Fruit fly (Drosophila melanogaster) whole organism, pupa: Measurements from ENCODE around the gene yin.

ENCODE experiments used
- CG10348 ChIP-seq: fragments of 200-800 bp; sonication (Bioruptor generic); IDR thresholded peaks from 2 replicates; pipeline ENCODE4 v1.3.6; 2022; ENCODE audit warnings: missing biosample characterization, missing genetic modification characterization
- CG12605 ChIP-seq: fragments of 200-800 bp; sonication (Bioruptor generic); IDR thresholded peaks from 2 replicates; pipeline ENCODE4 v1.3.6; 2022; ENCODE audit warnings: missing biosample characterization, missing genetic modification characterization
- CG13204 ChIP-seq: fragments of 200-800 bp; sonication (Bioruptor generic); optimal IDR thresholded peaks from 2 replicates; lab custom pipeline; 2018; ENCODE audit warnings: missing biosample characterization, mild to moderate bottlenecking, missing genetic modification characterization, moderate library complexity
- CG14655 ChIP-seq: fragments of 200-800 bp; sonication (Bioruptor generic); optimal IDR thresholded peaks from 3 replicates; lab custom pipeline; 2017; ENCODE audit warnings: mild to moderate bottlenecking, missing biosample characterization, missing genetic modification reagents, missing genetic modification characterization
- CG15710 ChIP-seq: fragments of 200-800 bp; sonication (Bioruptor generic); optimal IDR thresholded peaks from 2 replicates; lab custom pipeline; 2018; ENCODE audit warnings: missing biosample characterization, mild to moderate bottlenecking, missing genetic modification characterization, moderate library complexity
- CG17806 ChIP-seq: fragments of 200-800 bp; sonication (Bioruptor generic); optimal IDR thresholded peaks from 2 replicates; lab custom pipeline; 2018; ENCODE audit warnings: missing biosample characterization, mild to moderate bottlenecking, missing genetic modification characterization, moderate library complexity
- CG32121 ChIP-seq: fragments of 200-800 bp; sonication (Bioruptor generic); IDR thresholded peaks from 2 replicates; pipeline ENCODE4 v1.3.6; 2022; ENCODE audit warnings: missing biosample characterization, missing genetic modification characterization
- CG34367 ChIP-seq: fragments of 200-800 bp; sonication (Bioruptor generic); optimal IDR thresholded peaks from 2 replicates; lab custom pipeline; 2018; ENCODE audit warnings: missing biosample characterization, mild to moderate bottlenecking, missing genetic modification characterization
- CG4496 ChIP-seq: fragments of 200-800 bp; sonication (Bioruptor generic); IDR thresholded peaks from 3 replicates; pipeline ENCODE4 v1.3.6; 2022; ENCODE audit warnings: missing biosample characterization, missing genetic modification characterization
- CG8159 ChIP-seq: fragments of 200-800 bp; sonication (Bioruptor generic); optimal IDR thresholded peaks from 3 replicates; lab custom pipeline; 2018; ENCODE audit warnings: missing biosample characterization, mild to moderate bottlenecking, missing genetic modification characterization, moderate library complexity
- CG8301 ChIP-seq: fragments of 200-800 bp; sonication (Bioruptor generic); optimal IDR thresholded peaks from 2 replicates; lab custom pipeline; 2018; ENCODE audit warnings: missing biosample characterization, mild to moderate bottlenecking, missing genetic modification characterization
- CG9948 ChIP-seq: fragments of 200-800 bp; sonication (Bioruptor generic); optimal IDR thresholded peaks from 2 replicates; lab custom pipeline; 2018; ENCODE audit warnings: missing biosample characterization, mild to moderate bottlenecking, missing genetic modification characterization, moderate library complexity
- D1 ChIP-seq: fragments of 200-800 bp; sonication (Bioruptor generic); optimal IDR thresholded peaks from 2 replicates; lab custom pipeline; 2018; ENCODE audit warnings: missing biosample characterization, mild to moderate bottlenecking, missing genetic modification characterization, moderate library complexity
- EcR ChIP-seq: fragments of 200-800 bp; sonication (Bioruptor generic); optimal IDR thresholded peaks from 3 replicates; lab custom pipeline; 2019; ENCODE audit warnings: missing biosample characterization, missing genetic modification characterization, mild to moderate bottlenecking, moderate library complexity, missing genetic modification reagents
- Ets98B ChIP-seq: fragments of 200-800 bp; sonication (Bioruptor generic); IDR thresholded peaks from 2 replicates; pipeline ENCODE4 v1.3.6; 2022; ENCODE audit warnings: missing biosample characterization, missing genetic modification characterization
- Pif1A ChIP-seq: fragments of 200-800 bp; sonication (Bioruptor generic); optimal IDR thresholded peaks from 3 replicates; lab custom pipeline; 2016; ENCODE audit warnings: missing biosample characterization, missing genetic modification characterization
- Pif1B ChIP-seq: fragments of 200-800 bp; sonication (Bioruptor generic); optimal IDR thresholded peaks from 3 replicates; lab custom pipeline; 2016; ENCODE audit warnings: missing biosample characterization, missing genetic modification characterization
- Snoo ChIP-seq: fragments of 200-800 bp; sonication (Bioruptor generic); optimal IDR thresholded peaks from 3 replicates; lab custom pipeline; 2017; ENCODE audit warnings: missing biosample characterization, mild to moderate bottlenecking, missing genetic modification characterization, inconsistent platforms
- fd96Ca ChIP-seq: fragments of 200-800 bp; sonication (Bioruptor generic); IDR thresholded peaks from 3 replicates; pipeline ENCODE4 v1.3.6; 2022; ENCODE audit warnings: missing biosample characterization, missing genetic modification characterization
- gl ChIP-seq: fragments of 200-800 bp; sonication (Bioruptor generic); optimal IDR thresholded peaks from 2 replicates; lab custom pipeline; 2018; ENCODE audit warnings: missing biosample characterization, mild to moderate bottlenecking, missing genetic modification characterization
- rn ChIP-seq: fragments of 200-800 bp; sonication (Bioruptor generic); IDR thresholded peaks from 2 replicates; pipeline ENCODE4 v1.3.6; 2022; ENCODE audit warnings: missing biosample characterization, missing genetic modification characterization

yin gene

DNA sequence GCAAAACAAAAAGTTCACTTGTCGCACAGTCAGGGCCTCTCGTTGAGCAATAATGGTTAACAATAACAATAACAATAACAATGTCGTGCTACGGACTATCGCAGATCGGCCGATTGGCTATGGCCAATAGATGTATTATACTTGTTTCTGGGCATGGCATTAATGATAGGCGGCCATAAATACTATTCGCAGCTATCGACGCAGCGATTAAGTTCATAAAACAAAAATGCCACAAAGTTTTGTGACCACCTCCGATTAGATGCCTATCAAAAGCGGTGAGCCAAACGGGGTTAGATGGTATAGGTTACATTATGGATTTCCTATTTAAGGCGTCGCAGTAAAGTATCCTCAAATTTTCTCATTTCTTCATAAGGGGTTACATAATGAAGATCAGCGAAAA is 1.2 kb downstream of the yin start:
- TF ChIP-seq CG17806 (tag; lab: Kevin White, UChicago) (no peak), Snoo (tag; lab: Kevin White, UChicago) (no peak)

- TF ChIP-seq CG4496 (GFP tag; lab: Robert Waterston, UW) (no peak), CG17806 (tag; lab: Kevin White, UChicago) (no peak), gl (no peak), D1 (tag; lab: Kevin White, UChicago) (no peak), CG8159 (tag; lab: Kevin White, UChicago) (no peak), Pif1A (GFP tag; lab: Kevin White, UChicago) (no peak), CG13204 (GFP tag; lab: Kevin White, UChicago) (no peak), Ets98B (GFP tag; lab: Robert Waterston, UW) (no peak), CG14655 (no peak), fd96Ca (GFP tag; lab: Robert Waterston, UW) (no peak), CG9948 (tag; lab: Kevin White, UChicago) (no peak), CG34367 (no peak), Snoo (tag; lab: Kevin White, UChicago) (no peak), CG15710 (tag; lab: Kevin White, UChicago) (no peak), rn (GFP tag; lab: Robert Waterston, UW) (no peak), Pif1B (GFP tag; lab: Kevin White, UChicago) (no peak), CG8301 (tag; lab: Kevin White, UChicago) (no peak), CG32121 (no peak), EcR (GFP tag; lab: Kevin White, UChicago) (no peak)
Measured at dm6 chrX:3869092-3869491, 2.6 kb downstream of the yin start.

- peak; percentile 94 for TF ChIP-seq CG17806 (tag; lab: Kevin White, UChicago)
- peak; percentile 97 for TF ChIP-seq CG32121
- TF ChIP-seq CG13204 (GFP tag; lab: Kevin White, UChicago) = peak; percentile 90
- TF ChIP-seq CG8301 (tag; lab: Kevin White, UChicago) = peak; percentile 90
- peak; percentile 97 for TF ChIP-seq Ets98B (GFP tag; lab: Robert Waterston, UW)
- TF ChIP-seq CG9948 (tag; lab: Kevin White, UChicago) = peak; percentile 91
- peak; percentile 92 for TF ChIP-seq CG14655
- peak; percentile 98 for TF ChIP-seq fd96Ca (GFP tag; lab: Robert Waterston, UW)
- TF ChIP-seq rn (GFP tag; lab: Robert Waterston, UW) = peak; percentile 91
- TF ChIP-seq CG15710 (tag; lab: Kevin White, UChicago) = peak; percentile 97
- TF ChIP-seq EcR (GFP tag; lab: Kevin White, UChicago) = peak; percentile 44
- TF ChIP-seq Pif1A (GFP tag; lab: Kevin White, UChicago) = peak; percentile 92
- peak; percentile 96 for TF ChIP-seq CG12605
- peak; percentile 95 for TF ChIP-seq CG8159 (tag; lab: Kevin White, UChicago)
- TF ChIP-seq CG4496 (GFP tag; lab: Robert Waterston, UW) = peak; percentile 98
- peak; percentile 94 for TF ChIP-seq Pif1B (GFP tag; lab: Kevin White, UChicago)
- peak; percentile 80 for TF ChIP-seq CG10348
- TF ChIP-seq D1 (tag; lab: Kevin White, UChicago) = peak; percentile 71
- TF ChIP-seq gl = peak; percentile 93
- peak; percentile 97 for TF ChIP-seq CG34367
- TF ChIP-seq Snoo (tag; lab: Kevin White, UChicago) = peak; percentile 97
Measured at dm6 chrX:3868456-3869023, 3.2 kb downstream of the yin start, which contains the start of gene CG2930. TSS of gene CG2930 (plus strand) at chrX:3868973.

DNA sequence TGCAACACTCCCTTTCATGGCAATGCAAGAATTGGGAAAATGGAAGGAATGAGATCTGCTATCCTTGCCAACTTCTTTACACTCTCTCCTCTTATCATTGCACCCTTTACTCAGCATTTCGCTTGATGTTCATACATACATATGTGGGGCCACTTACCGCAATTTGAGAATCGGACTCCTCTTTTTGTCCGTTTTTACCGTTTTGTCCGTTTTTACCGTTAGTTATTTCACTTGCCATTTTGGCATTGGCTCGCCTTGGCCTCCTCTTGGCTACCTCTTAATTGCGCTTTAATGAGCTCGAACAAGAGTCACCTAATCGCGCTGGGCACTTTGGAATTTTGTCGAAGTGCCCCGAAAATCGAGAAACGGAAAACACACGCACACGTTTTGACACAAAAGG is 4.0 kb downstream of the yin start:
- no peak for TF ChIP-seq Ets98B (GFP tag; lab: Robert Waterston, UW)
- TF ChIP-seq CG12605 = no peak
- TF ChIP-seq CG8301 (tag; lab: Kevin White, UChicago) = no peak
- no peak for TF ChIP-seq CG8159 (tag; lab: Kevin White, UChicago)
- no peak for TF ChIP-seq EcR (GFP tag; lab: Kevin White, UChicago)
- TF ChIP-seq, all 21 proteins: peak for 0

dm6 chrX:3866844-3867457 is 4.8 kb downstream of the yin start:
- TF ChIP-seq CG10348 (no peak), CG9948 (tag; lab: Kevin White, UChicago) (peak; percentile 43), CG15710 (tag; lab: Kevin White, UChicago) (peak; percentile 62), rn (GFP tag; lab: Robert Waterston, UW) (no peak), CG14655 (peak; percentile 68), Pif1A (GFP tag; lab: Kevin White, UChicago) (peak; percentile 45), Pif1B (GFP tag; lab: Kevin White, UChicago) (peak; percentile 8), CG17806 (tag; lab: Kevin White, UChicago) (peak; percentile 53), CG32121 (no peak), CG34367 (peak; percentile 55), CG12605 (no peak), D1 (tag; lab: Kevin White, UChicago) (no peak), CG8301 (tag; lab: Kevin White, UChicago) (peak; percentile 66), EcR (GFP tag; lab: Kevin White, UChicago) (no peak), CG8159 (tag; lab: Kevin White, UChicago) (peak; percentile 76)

- TF ChIP-seq Pif1A (GFP tag; lab: Kevin White, UChicago) = no peak
- TF ChIP-seq rn (GFP tag; lab: Robert Waterston, UW) = no peak
- TF ChIP-seq gl = peak; percentile 39
- TF ChIP-seq CG8159 (tag; lab: Kevin White, UChicago) = peak; percentile 2
Measured at dm6 chrX:3866104-3866503, 5.6 kb downstream of the yin start.
